Comparison of ENCODE assay signal across 1 fruit fly cellular context in genomic region chr2L:4896484-4897205, dm6.
A peak's percentile ranks its signal among the peaks of the same experiment; 100 is the strongest.
TF ChIP-seq lines count a peak whose summit lies in the region.

No protein-coding gene starts in this region.

TF ChIP-seq in whole organism, embryonic, 481 proteins besides CTCF, POLR2A, EP300 and RAD21 (continued from another document):
- TF ChIP-seq CG10147 (GFP tag; optimal IDR thresholded peaks at IDR 0.05; lab: Kevin White, UChicago): no peak
- no peak for TF ChIP-seq eve (GFP tag; optimal IDR thresholded peaks at IDR 0.05; lab: Kevin White, UChicago)
- TF ChIP-seq CG33213 (GFP tag; optimal IDR thresholded peaks at IDR 0.05; lab: Kevin White, UChicago): no peak
- peak; percentile 22 for TF ChIP-seq sug (tag; optimal IDR thresholded peaks at IDR 0.05; lab: Kevin White, UChicago)
- TF ChIP-seq CG10543 (GFP tag; optimal IDR thresholded peaks at IDR 0.05; lab: Kevin White, UChicago): peak; percentile 20
- TF ChIP-seq CG15479 (GFP tag; optimal IDR thresholded peaks at IDR 0.05; lab: Kevin White, UChicago): no peak
- TF ChIP-seq CG6689 (GFP tag; IDR thresholded peaks at IDR 0.05; lab: Robert Waterston, UW): no peak
- no peak for TF ChIP-seq hb (GFP tag; IDR thresholded peaks at IDR 0.05; lab: Robert Waterston, UW; ENCODE audit: partially characterized antibody)
- TF ChIP-seq Spps (tag; optimal IDR thresholded peaks at IDR 0.05; lab: Kevin White, UChicago): no peak
- TF ChIP-seq run (tag; optimal IDR thresholded peaks at IDR 0.05; lab: Kevin White, UChicago): no peak
- no peak for TF ChIP-seq slou (GFP tag; optimal IDR thresholded peaks at IDR 0.05; lab: Kevin White, UChicago)
- TF ChIP-seq abd-A (tag; optimal IDR thresholded peaks at IDR 0.05; lab: Kevin White, UChicago): peak; percentile 30
- TF ChIP-seq Sox102F (GFP tag; optimal IDR thresholded peaks at IDR 0.05; lab: Kevin White, UChicago): no peak
- no peak for TF ChIP-seq Ptx1 (GFP tag; IDR thresholded peaks at IDR 0.05; lab: Robert Waterston, UW)
- no peak for TF ChIP-seq fru (optimal IDR thresholded peaks at IDR 0.05; lab: Kevin White, UChicago)
- TF ChIP-seq otp (GFP tag; IDR thresholded peaks at IDR 0.05; lab: Robert Waterston, UW): no peak
- TF ChIP-seq ham (GFP tag; IDR thresholded peaks at IDR 0.05; lab: Robert Waterston, UW): no peak
- TF ChIP-seq mld (GFP tag; IDR thresholded peaks at IDR 0.05; lab: Robert Waterston, UW; ENCODE audit: partially characterized antibody): no peak
- no peak for TF ChIP-seq onecut (GFP tag; IDR thresholded peaks at IDR 0.05; lab: Robert Waterston, UW)
- TF ChIP-seq CG11085 (GFP tag; IDR thresholded peaks at IDR 0.05; lab: Robert Waterston, UW): no peak
- TF ChIP-seq ranshi (GFP tag; IDR thresholded peaks at IDR 0.05; lab: Robert Waterston, UW): no peak
- TF ChIP-seq CG12236 (GFP tag; optimal IDR thresholded peaks at IDR 0.05; lab: Kevin White, UChicago): no peak
- TF ChIP-seq CG16813 (GFP tag; IDR thresholded peaks at IDR 0.05; lab: Robert Waterston, UW; ENCODE audit: partially characterized antibody): 0 out of 3 replicates have a peak, but pooled peaks have one; percentile 8
- TF ChIP-seq stwl (tag; optimal IDR thresholded peaks at IDR 0.05; lab: Kevin White, UChicago): no peak
- 0 out of 4 replicates have a peak, but pooled peaks have one; percentile 10 for TF ChIP-seq chinmo (GFP tag; IDR thresholded peaks at IDR 0.05; lab: Robert Waterston, UW; ENCODE audit: partially characterized antibody)
- no peak for TF ChIP-seq Doc3 (GFP tag; IDR thresholded peaks at IDR 0.05; lab: Robert Waterston, UW; ENCODE audit: partially characterized antibody)
- TF ChIP-seq en (GFP tag; optimal IDR thresholded peaks at IDR 0.05; lab: Kevin White, UChicago): no peak
- TF ChIP-seq jumu (GFP tag; optimal IDR thresholded peaks at IDR 0.05; lab: Kevin White, UChicago): no peak
- TF ChIP-seq CG13624 (GFP tag; optimal IDR thresholded peaks at IDR 0.05; lab: Kevin White, UChicago): no peak
- TF ChIP-seq CG11696 (GFP tag; IDR thresholded peaks at IDR 0.05; lab: Robert Waterston, UW): no peak
- no peak for TF ChIP-seq Atf3 (GFP tag; optimal IDR thresholded peaks at IDR 0.05; lab: Kevin White, UChicago)
- TF ChIP-seq Oaz (GFP tag; IDR thresholded peaks at IDR 0.05; lab: Robert Waterston, UW): no peak
- no peak for TF ChIP-seq ci (GFP tag; IDR thresholded peaks at IDR 0.05; lab: Robert Waterston, UW)
- TF ChIP-seq Gug (GFP tag; IDR thresholded peaks at IDR 0.05; lab: Robert Waterston, UW): no peak
- TF ChIP-seq Atf-2 (GFP tag; optimal IDR thresholded peaks at IDR 0.05; lab: Kevin White, UChicago): no peak
- TF ChIP-seq Hsf (GFP tag; optimal IDR thresholded peaks at IDR 0.05; lab: Kevin White, UChicago): no peak
